Worm (Caenorhabditis elegans): ENCODE measurements around the gene F07F6.4.

DNA sequence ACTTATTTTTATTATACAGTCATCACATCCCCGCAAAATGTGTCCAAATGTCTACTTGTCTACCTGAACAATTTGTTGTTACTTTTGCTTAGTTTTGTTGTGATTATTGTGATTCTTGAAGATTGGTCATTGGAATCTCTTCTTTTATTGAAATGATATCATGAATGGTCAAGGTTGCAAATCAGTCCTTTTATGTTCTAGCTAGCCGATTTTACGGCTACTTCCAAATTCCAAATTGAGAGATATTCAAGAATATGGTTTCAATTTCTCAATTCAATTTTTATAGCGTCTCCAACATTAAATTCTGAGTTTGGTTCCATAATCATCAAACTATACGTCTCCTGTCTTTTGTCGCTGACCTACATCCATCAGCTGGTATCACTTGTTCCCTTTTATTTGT is 21.9 kb upstream of the F07F6.4 start:
- TF ChIP-seq him-1 (tag; optimal IDR thresholded peaks at IDR 0.05) (no peak), lsy-27 (tag; optimal IDR thresholded peaks at IDR 0.05; ENCODE audit: borderline replicate concordance, insufficient read depth) (no peak)
